Worm (Caenorhabditis elegans) whole organism, midembryonic: ENCODE data around the gene R10E4.9.

Experiments used
- T22C8.4 ChIP-seq: fragments of 200-800 bp; sonication (Bioruptor generic); IDR thresholded peaks from 2 replicates; pipeline ENCODE4 v1.3.6; 2022; ENCODE audit warnings: missing genetic modification characterization, missing compliant biosample characterization
- flt-1 ChIP-seq: fragments of 200-800 bp; sonication (Bioruptor generic); IDR thresholded peaks from 2 replicates; pipeline ENCODE4 v1.3.6; 2022; ENCODE audit warnings: missing genetic modification characterization, missing compliant biosample characterization
- klf-2 ChIP-seq: fragments of 200-800 bp; sonication (Bioruptor generic); conservative IDR thresholded peaks from 2 replicates; pipeline ENCODE4 v1.3.6; 2022; ENCODE audit warnings: missing genetic modification reagents, missing genetic modification characterization, missing compliant biosample characterization
- med-1 ChIP-seq: sonication (generic microtip); optimal IDR thresholded peaks from 2 replicates; lab custom pipeline; 2017; ENCODE audit warnings: missing genetic modification characterization, mild to moderate bottlenecking, missing compliant biosample characterization, antibody characterized with exemption, missing genetic modification reagents; ENCODE audit not compliant: insufficient read depth
- ztf-29 ChIP-seq: fragments of 200-800 bp; sonication (Bioruptor generic); IDR thresholded peaks from 2 replicates; pipeline ENCODE4 v1.3.6; 2022; ENCODE audit warnings: missing genetic modification reagents, missing genetic modification characterization, missing compliant biosample characterization

DNA sequence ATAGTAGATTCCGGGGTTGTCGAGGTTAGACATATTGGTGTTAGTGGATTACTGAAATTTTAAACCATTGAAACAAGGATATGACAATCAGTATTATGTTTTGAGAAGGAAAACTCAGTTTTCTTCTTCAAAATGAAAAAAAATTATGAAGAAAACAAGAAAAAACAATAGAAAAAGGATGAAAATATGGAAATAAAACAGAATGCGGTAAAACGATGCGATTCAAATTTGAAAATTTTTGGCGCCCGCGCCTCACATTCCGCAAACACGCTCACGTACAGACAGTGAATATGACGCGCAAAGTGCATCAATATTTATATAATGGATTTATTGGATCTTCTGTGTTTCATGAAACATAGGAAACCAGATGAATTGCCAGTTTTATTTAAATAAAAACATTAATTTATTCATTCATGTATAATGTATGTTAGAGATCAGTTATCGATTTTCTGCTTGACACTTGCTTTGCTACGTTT, 10.9 kb downstream of the R10E4.9 start, which contains the start of gene mcm-5:
- TF ChIP-seq T22C8.4 (GFP tag; lab: Robert Waterston, UW) (no peak), med-1 (GFP tag; lab: Kevin White, UChicago) (no peak), flt-1 (GFP tag; lab: Robert Waterston, UW) (no peak), ztf-29 (GFP tag; lab: Robert Waterston, UW) (no peak), klf-2 (GFP tag; lab: Robert Waterston, UW) (no peak)
